Worm (Caenorhabditis elegans) whole organism, L4 larva: ENCODE measurements around the gene C41C4.9.
A peak's percentile ranks its signal among the peaks of the same experiment; 100 is the strongest.

Source experiments
- Y48G9A.11 ChIP-seq: fragments of 200-800 bp; sonication (Bioruptor generic); IDR thresholded peaks from 2 replicates; pipeline ENCODE4 v1.3.6; 2022; ENCODE audit warnings: missing genetic modification reagents, missing genetic modification characterization, missing compliant biosample characterization
- ceh-28 ChIP-seq: fragments of 150-350 bp; optimal IDR thresholded peaks from 2 replicates; lab custom pipeline; 2014; ENCODE audit warnings: missing biosample characterization, missing genetic modification reagents, missing genetic modification characterization
- fos-1 ChIP-seq: fragments of 150-350 bp; optimal IDR thresholded peaks from 2 replicates; lab custom pipeline; 2014; ENCODE audit warnings: missing biosample characterization, missing genetic modification characterization
- lin-39 ChIP-seq: fragments of 150-350 bp; optimal IDR thresholded peaks from 2 replicates; lab custom pipeline; 2014; ENCODE audit warnings: missing biosample characterization, missing genetic modification reagents, missing genetic modification characterization
- mes-2 ChIP-seq: sonication (generic microtip); optimal IDR thresholded peaks from 2 replicates; lab custom pipeline; 2016; ENCODE audit warnings: missing genotype, mild to moderate bottlenecking, missing genetic modification characterization, missing compliant biosample characterization; ENCODE audit not compliant: poor library complexity, severe bottlenecking
- nhr-102 ChIP-seq: sonication (generic microtip); optimal IDR thresholded peaks from 2 replicates; lab custom pipeline; 2016; ENCODE audit warnings: mild to moderate bottlenecking, missing genetic modification characterization, moderate library complexity, missing compliant biosample characterization
- nhr-41 ChIP-seq: fragments of 200-800 bp; sonication (Bioruptor generic); IDR thresholded peaks from 2 replicates; pipeline ENCODE4 v1.3.6; 2022; ENCODE audit warnings: missing genetic modification reagents, missing genetic modification characterization, missing compliant biosample characterization
- skn-1 ChIP-seq: fragments of 150-350 bp; optimal IDR thresholded peaks from 2 replicates; lab custom pipeline; 2014; ENCODE audit warnings: missing biosample characterization, missing genetic modification characterization
- unc-39 ChIP-seq: sonication (generic microtip); optimal IDR thresholded peaks from 2 replicates; lab custom pipeline; 2017; ENCODE audit warnings: missing biosample characterization, missing genetic modification characterization

DNA sequence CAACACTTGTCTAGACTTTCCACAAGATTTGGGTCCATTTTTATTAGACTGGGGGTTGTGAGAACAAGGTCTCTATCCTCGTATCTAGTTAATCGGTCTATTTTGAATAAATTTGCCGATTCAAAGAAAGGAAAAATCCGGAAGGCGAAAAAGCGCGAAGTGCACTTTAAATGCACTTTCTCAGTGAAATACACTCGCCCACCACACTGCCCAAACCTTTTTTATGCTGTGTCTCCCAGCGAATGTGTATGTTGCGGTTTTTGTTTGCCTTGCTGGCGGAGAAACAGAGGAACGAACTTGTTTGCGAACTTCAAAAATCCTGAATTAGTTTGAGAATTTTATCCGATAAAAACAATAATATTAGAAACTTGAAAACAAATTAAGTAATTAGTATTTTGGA lies 23.3 kb downstream of the C41C4.9 start:
- TF ChIP-seq skn-1 (no peak), nhr-102 (tag; lab: Kevin White, UChicago) (no peak), mes-2 (peak; percentile 44), nhr-41 (GFP tag; lab: Robert Waterston, UW) (no peak), lin-39 (no peak), unc-39 (tag; lab: Kevin White, UChicago) (no peak), fos-1 (tag; lab: Kevin White, UChicago) (no peak), ceh-28 (tag; lab: Kevin White, UChicago) (no peak), Y48G9A.11 (no peak)
